Worm (Caenorhabditis elegans) whole organism, young adult: ENCODE measurements around the gene C34C12.7.

Source experiments
- B0261.1 ChIP-seq: sonication (generic microtip); optimal IDR thresholded peaks from 2 replicates; lab custom pipeline; 2016; ENCODE audit warnings: mild to moderate bottlenecking, missing genetic modification characterization, moderate library complexity, missing compliant biosample characterization
- F23B12.7 ChIP-seq: sonication (generic microtip); optimal IDR thresholded peaks from 2 replicates; lab custom pipeline; 2017; ENCODE audit warnings: missing genetic modification characterization, mild to moderate bottlenecking, missing compliant biosample characterization, antibody characterized with exemption, moderate library complexity; ENCODE audit not compliant: insufficient read depth
- K11D2.4 ChIP-seq: fragments of 200-800 bp; sonication (Bioruptor generic); IDR thresholded peaks from 2 replicates; pipeline ENCODE4 v1.3.6; 2022; ENCODE audit warnings: missing genetic modification reagents, missing genetic modification characterization, missing compliant biosample characterization
- aptf-3 ChIP-seq: fragments of 200-800 bp; sonication (Bioruptor generic); IDR thresholded peaks from 2 replicates; pipeline ENCODE4 v1.3.6; 2022; ENCODE audit warnings: missing genetic modification characterization, missing compliant biosample characterization
- attf-6 ChIP-seq: fragments of 200-800 bp; sonication (Bioruptor generic); IDR thresholded peaks from 2 replicates; pipeline ENCODE4 v1.3.6; 2022; ENCODE audit warnings: missing genetic modification reagents, missing genetic modification characterization, missing compliant biosample characterization
- cebp-1 ChIP-seq, 2 experiments: fragments of 200-800 bp in 1 of 2; sonication (Bioruptor generic) in 1 of 2; sonication (generic microtip) in 1 of 2; IDR thresholded peaks in 1 of 2; optimal IDR thresholded peaks in 1 of 2; 2 replicates each; pipeline versions ENCODE4 v1.3.6 to Lab custom; 2017 to 2022; ENCODE audit warnings: missing compliant biosample characterization in 2 of 2, missing genetic modification characterization in 2 of 2, mild to moderate bottlenecking in 1 of 2, missing genetic modification reagents in 1 of 2, moderate library complexity in 1 of 2
- ceh-79 ChIP-seq: sonication (generic microtip); optimal IDR thresholded peaks from 2 replicates; lab custom pipeline; 2017; ENCODE audit warnings: mild to moderate bottlenecking, missing genetic modification characterization, missing compliant biosample characterization
- madf-10 ChIP-seq: sonication (generic microtip); optimal IDR thresholded peaks from 2 replicates; lab custom pipeline; 2016; ENCODE audit warnings: mild to moderate bottlenecking, missing genetic modification characterization, missing compliant biosample characterization
- nfya-1 ChIP-seq: sonication (generic microtip); optimal IDR thresholded peaks from 2 replicates; lab custom pipeline; 2017; ENCODE audit warnings: antibody characterized with exemption, missing compliant biosample characterization, missing genetic modification characterization, borderline replicate concordance; ENCODE audit not compliant: insufficient read depth
- rpc-1 ChIP-seq, 2 experiments: fragments of 150-350 bp in 1 of 2; sonication (generic microtip) in 1 of 2; optimal IDR thresholded peaks; 2 replicates each; lab custom pipeline; 2014 to 2018; ENCODE audit warnings: missing biosample characterization in 1 of 2, missing genetic modification characterization in 1 of 2, missing genetic modification reagents in 1 of 2, missing genotype in 1 of 2
- snpc-4 ChIP-seq, 5 experiments: fragments of 150-350 bp in 1 of 5; sonication (generic microtip) in 4 of 5; optimal IDR thresholded peaks; 2 replicates each; lab custom pipeline; 2014 to 2018; ENCODE audit warnings: missing genetic modification characterization in 5 of 5, missing biosample characterization in 3 of 5, antibody characterized with exemption in 2 of 5, mild to moderate bottlenecking in 2 of 5, missing compliant biosample characterization in 2 of 5, missing genotype in 2 of 5, moderate library complexity in 2 of 5, missing genetic modification reagents in 1 of 5

DNA sequence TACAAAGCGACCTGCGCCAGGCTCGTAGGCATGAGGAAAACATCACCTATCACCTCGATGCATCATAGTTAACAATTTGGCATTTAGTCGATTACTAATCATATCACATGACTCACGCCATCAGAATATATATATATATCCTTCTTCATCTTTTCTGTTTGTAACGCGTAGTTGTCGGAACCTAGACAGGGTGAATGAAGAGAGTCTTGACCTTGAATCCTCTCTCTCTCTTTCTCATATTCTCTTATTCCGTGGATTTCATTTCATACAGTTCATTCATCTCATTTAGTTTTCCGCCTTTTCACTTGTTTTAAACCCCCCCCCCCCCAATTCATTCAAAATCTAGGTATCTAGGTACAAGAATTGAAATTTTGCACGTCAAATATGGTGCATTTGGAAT, 7.9 kb downstream of the C34C12.7 start:
- TF ChIP-seq attf-6 (GFP tag; lab: Robert Waterston, UW), result no peak
- no peak for TF ChIP-seq rpc-1 (optimal IDR thresholded peaks at IDR 0.05; lab: Kevin White, UChicago)
- no peak for TF ChIP-seq rpc-1 (tag; optimal IDR thresholded peaks at IDR 0.05; lab: Kevin White, UChicago)
- no peak for TF ChIP-seq ceh-79 (tag; lab: Kevin White, UChicago)
- TF ChIP-seq aptf-3 (GFP tag; lab: Robert Waterston, UW), result no peak
- TF ChIP-seq B0261.1 (tag; lab: Kevin White, UChicago), result no peak
- no peak for TF ChIP-seq F23B12.7 (tag; lab: Kevin White, UChicago)
- no peak for TF ChIP-seq madf-10
- no peak for TF ChIP-seq cebp-1 (GFP tag; IDR thresholded peaks at IDR 0.05; lab: Robert Waterston, UW)
- TF ChIP-seq cebp-1 (tag; optimal IDR thresholded peaks at IDR 0.05; lab: Kevin White, UChicago), result no peak
- TF ChIP-seq snpc-4 (GFP tag; optimal IDR thresholded peaks at IDR 0.05; lab: Kevin White, UChicago), result no peak
- TF ChIP-seq snpc-4 (tag; optimal IDR thresholded peaks at IDR 0.05; lab: Kevin White, UChicago), result no peak
- TF ChIP-seq nfya-1 (tag; lab: Kevin White, UChicago), result no peak
- no peak for TF ChIP-seq K11D2.4
